Worm (Caenorhabditis elegans): ENCODE results near the gene ceh-57.

DNA sequence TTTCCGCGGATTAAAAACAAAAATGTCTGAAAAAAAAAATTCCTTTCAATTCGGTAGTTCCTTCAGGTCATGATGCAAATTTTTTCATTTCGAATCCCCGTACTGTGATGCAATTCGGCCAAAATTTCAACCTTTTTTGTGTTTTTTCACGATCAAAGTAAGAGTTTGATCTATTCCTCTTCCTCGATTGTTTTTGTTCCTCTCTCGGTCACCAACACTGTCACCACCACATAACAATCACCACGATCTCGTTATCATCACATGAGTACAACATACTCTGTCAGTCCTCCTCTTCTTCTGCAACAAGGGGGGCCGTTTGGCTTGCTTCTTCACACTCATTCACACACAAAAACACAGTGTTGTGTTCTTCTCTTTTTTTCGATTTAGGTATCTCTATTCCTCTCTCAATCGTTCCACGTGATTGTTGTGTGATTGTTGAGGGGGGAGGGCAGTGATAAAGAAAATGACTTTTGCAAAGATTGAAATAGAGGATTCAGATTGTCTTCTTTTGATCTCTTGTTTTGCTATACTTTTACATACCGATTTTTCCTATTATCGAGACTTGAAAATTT, 23.2 kb upstream of the ceh-57 start:
- no peak for TF ChIP-seq ets-7 (tag; optimal IDR thresholded peaks at IDR 0.05)
- TF ChIP-seq ama-1 (optimal IDR thresholded peaks at IDR 0.05): no peak
- no peak for TF ChIP-seq tbx-37 (GFP tag; conservative IDR thresholded peaks at IDR 0.05)
- no peak for TF ChIP-seq B0310.2 (tag; optimal IDR thresholded peaks at IDR 0.05)
- TF ChIP-seq tra-4 (tag; optimal IDR thresholded peaks at IDR 0.05): no peak
- TF ChIP-seq hnd-1 (tag; optimal IDR thresholded peaks at IDR 0.05): no peak
- TF ChIP-seq sea-1 (GFP tag; conservative IDR thresholded peaks at IDR 0.05): no peak
- TF ChIP-seq F13C5.2 (tag; optimal IDR thresholded peaks at IDR 0.05): no peak
- no peak for TF ChIP-seq flt-1 (GFP tag; IDR thresholded peaks at IDR 0.05)

All from whole organism, early embryonic.